Worm (Caenorhabditis elegans) whole organism, L2 larva: ENCODE measurements around the gene T28D9.11.

Experiments used
- ama-1 ChIP-seq: fragments of 150-350 bp; optimal IDR thresholded peaks from 2 replicates; lab custom pipeline; 2018; ENCODE audit warnings: inconsistent platforms
- snpc-4 ChIP-seq: fragments of 150-350 bp; optimal IDR thresholded peaks from 2 replicates; lab custom pipeline; 2014; ENCODE audit warnings: missing biosample characterization, missing genetic modification characterization

DNA sequence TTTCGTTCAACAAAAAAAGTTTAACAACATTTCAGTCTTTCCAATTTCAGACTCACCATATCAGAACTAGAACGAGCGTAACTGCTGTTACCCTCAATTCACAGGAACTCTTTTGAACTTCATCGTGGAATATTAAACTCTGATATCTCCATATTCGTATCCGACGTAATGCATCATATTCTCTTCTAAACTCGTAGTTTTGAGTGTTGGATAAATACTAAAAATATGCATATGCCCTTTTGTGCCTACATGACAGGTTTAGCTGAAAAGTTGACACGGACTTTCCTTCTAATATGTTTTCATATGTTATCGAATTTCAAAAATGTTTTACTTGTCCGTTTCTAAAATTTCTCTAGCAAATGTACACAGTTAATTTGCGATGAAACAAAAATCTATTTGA lies 7.3 kb upstream of the T28D9.11 start, which contains the start of gene twk-49:
- TF ChIP-seq ama-1 (lab: Kevin White, UChicago) (no peak), snpc-4 (tag; lab: Kevin White, UChicago) (no peak)
